Worm (Caenorhabditis elegans) whole organism, young adult: ENCODE data around the gene tsp-8.
A peak's percentile ranks its signal among the peaks of the same experiment; 100 is the strongest.

Experiments
- F23B12.7 ChIP-seq: sonication (generic microtip); optimal IDR thresholded peaks from 2 replicates; lab custom pipeline; 2017; ENCODE audit warnings: missing genetic modification characterization, mild to moderate bottlenecking, missing compliant biosample characterization, antibody characterized with exemption, moderate library complexity; ENCODE audit not compliant: insufficient read depth
- F52B5.7 ChIP-seq: sonication (generic microtip); optimal IDR thresholded peaks from 2 replicates; lab custom pipeline; 2016; ENCODE audit warnings: mild to moderate bottlenecking, missing genetic modification characterization, missing compliant biosample characterization
- F57A8.1 ChIP-seq: fragments of 200-800 bp; sonication (Bioruptor generic); optimal IDR thresholded peaks from 2 replicates; lab custom pipeline; 2018; ENCODE audit warnings: mild to moderate bottlenecking, missing genetic modification characterization, moderate library complexity, missing compliant biosample characterization
- F57C9.4 ChIP-seq: sonication (generic microtip); optimal IDR thresholded peaks from 2 replicates; lab custom pipeline; 2017; ENCODE audit warnings: mild to moderate bottlenecking, missing genetic modification characterization, missing compliant biosample characterization
- K11D2.4 ChIP-seq: fragments of 200-800 bp; sonication (Bioruptor generic); IDR thresholded peaks from 2 replicates; pipeline ENCODE4 v1.3.6; 2022; ENCODE audit warnings: missing genetic modification reagents, missing genetic modification characterization, missing compliant biosample characterization
- Y56A3A.18 ChIP-seq: fragments of 200-800 bp; sonication (Bioruptor generic); IDR thresholded peaks from 2 replicates; pipeline ENCODE4 v1.3.6; 2022; ENCODE audit warnings: missing genetic modification reagents, missing genetic modification characterization, missing compliant biosample characterization
- ZK185.1 ChIP-seq: sonication (generic microtip); optimal IDR thresholded peaks from 2 replicates; lab custom pipeline; 2016; ENCODE audit warnings: mild to moderate bottlenecking, missing genetic modification characterization, missing compliant biosample characterization; ENCODE audit not compliant: poor library complexity, severe bottlenecking
- ama-1 ChIP-seq, 3 experiments: fragments of 150-350 bp in 1 of 3; sonication (generic microtip) in 2 of 3; optimal IDR thresholded peaks; 2 replicates each; lab custom pipeline; 2014 to 2018; ENCODE audit warnings: missing biosample characterization in 2 of 3, missing genetic modification characterization in 2 of 3, missing genetic modification reagents in 2 of 3
- aptf-2 ChIP-seq: fragments of 200-800 bp; sonication (Bioruptor generic); conservative IDR thresholded peaks from 2 replicates; pipeline ENCODE4 v1.3.6; 2022; ENCODE audit warnings: missing genetic modification reagents, missing genetic modification characterization, missing compliant biosample characterization
- aptf-3 ChIP-seq: fragments of 200-800 bp; sonication (Bioruptor generic); IDR thresholded peaks from 2 replicates; pipeline ENCODE4 v1.3.6; 2022; ENCODE audit warnings: missing genetic modification characterization, missing compliant biosample characterization
- ceh-79 ChIP-seq: sonication (generic microtip); optimal IDR thresholded peaks from 2 replicates; lab custom pipeline; 2017; ENCODE audit warnings: mild to moderate bottlenecking, missing genetic modification characterization, missing compliant biosample characterization
- efl-1 ChIP-seq: fragments of 150-350 bp; optimal IDR thresholded peaks from 2 replicates; lab custom pipeline; 2014; ENCODE audit warnings: missing biosample characterization, missing genetic modification reagents, missing genetic modification characterization
- gei-17 ChIP-seq: fragments of 200-800 bp; sonication (Bioruptor generic); optimal IDR thresholded peaks from 2 replicates; lab custom pipeline; 2018; ENCODE audit warnings: mild to moderate bottlenecking, missing genetic modification characterization, missing compliant biosample characterization
- hlh-12 ChIP-seq: sonication (generic microtip); optimal IDR thresholded peaks from 2 replicates; lab custom pipeline; 2016; ENCODE audit warnings: missing genetic modification characterization, missing compliant biosample characterization
- hlh-26 ChIP-seq: fragments of 200-800 bp; sonication (Bioruptor generic); conservative IDR thresholded peaks from 2 replicates; pipeline ENCODE4 v1.3.6; 2022; ENCODE audit warnings: missing genetic modification reagents, missing genetic modification characterization, missing compliant biosample characterization
- hsf-1 ChIP-seq: fragments of 200-800 bp; sonication (Bioruptor generic); IDR thresholded peaks from 2 replicates; pipeline ENCODE4 v1.3.6; 2022; ENCODE audit warnings: missing genetic modification reagents, missing genetic modification characterization, missing compliant biosample characterization
- lag-1 ChIP-seq: fragments of 200-800 bp; sonication (Bioruptor generic); IDR thresholded peaks from 2 replicates; pipeline ENCODE4 v1.3.6; 2022; ENCODE audit warnings: missing genetic modification reagents, missing genetic modification characterization, missing compliant biosample characterization
- let-607 ChIP-seq, 2 experiments: fragments of 200-800 bp in 1 of 2; sonication (Bioruptor generic) in 1 of 2; sonication (generic microtip) in 1 of 2; optimal IDR thresholded peaks; 2 replicates each; lab custom pipeline; 2016 to 2018; ENCODE audit warnings: mild to moderate bottlenecking in 2 of 2, missing compliant biosample characterization in 2 of 2, missing genetic modification characterization in 2 of 2, moderate library complexity in 2 of 2, missing genotype in 1 of 2
- lin-26 ChIP-seq: fragments of 200-800 bp; sonication (Bioruptor generic); IDR thresholded peaks from 2 replicates; pipeline ENCODE4 v1.3.6; 2022; ENCODE audit warnings: missing genetic modification reagents, missing genetic modification characterization, missing compliant biosample characterization
- lin-40 ChIP-seq: sonication (generic microtip); optimal IDR thresholded peaks from 2 replicates; lab custom pipeline; 2016; ENCODE audit warnings: missing genetic modification characterization, mild to moderate bottlenecking, missing compliant biosample characterization, missing genotype, missing genetic modification reagents
- madf-10 ChIP-seq: sonication (generic microtip); optimal IDR thresholded peaks from 2 replicates; lab custom pipeline; 2016; ENCODE audit warnings: mild to moderate bottlenecking, missing genetic modification characterization, missing compliant biosample characterization
- mel-28 ChIP-seq: sonication (generic microtip); optimal IDR thresholded peaks from 2 replicates; lab custom pipeline; 2016; ENCODE audit warnings: borderline replicate concordance, mild to moderate bottlenecking, missing genetic modification characterization, missing compliant biosample characterization
- mes-4 ChIP-seq: sonication (generic microtip); optimal IDR thresholded peaks from 2 replicates; lab custom pipeline; 2016; ENCODE audit warnings: missing genotype, missing genetic modification characterization, missing compliant biosample characterization
- pbrm-1 ChIP-seq: fragments of 200-800 bp; sonication (Bioruptor generic); IDR thresholded peaks from 2 replicates; pipeline ENCODE4 v1.3.6; 2022; ENCODE audit warnings: missing genetic modification reagents, missing genetic modification characterization, missing compliant biosample characterization
- repo-1 ChIP-seq: sonication (generic microtip); optimal IDR thresholded peaks from 2 replicates; lab custom pipeline; 2017; ENCODE audit warnings: mild to moderate bottlenecking, missing genetic modification characterization, missing compliant biosample characterization
- rpc-1 ChIP-seq, 2 experiments: fragments of 150-350 bp in 1 of 2; sonication (generic microtip) in 1 of 2; optimal IDR thresholded peaks; 2 replicates each; lab custom pipeline; 2014 to 2018; ENCODE audit warnings: missing biosample characterization in 1 of 2, missing genetic modification characterization in 1 of 2, missing genetic modification reagents in 1 of 2, missing genotype in 1 of 2
- snpc-1.3 ChIP-seq: sonication (generic microtip); optimal IDR thresholded peaks from 2 replicates; lab custom pipeline; 2017; ENCODE audit warnings: missing genetic modification characterization, mild to moderate bottlenecking, missing compliant biosample characterization, antibody characterized with exemption, moderate library complexity, missing genotype, missing genetic modification reagents; ENCODE audit not compliant: insufficient read depth
- snpc-3.4 ChIP-seq: sonication (generic microtip); optimal IDR thresholded peaks from 2 replicates; lab custom pipeline; 2017; ENCODE audit warnings: missing genetic modification characterization, mild to moderate bottlenecking, missing compliant biosample characterization, antibody characterized with exemption, moderate library complexity, missing genotype, missing genetic modification reagents
- snpc-4 ChIP-seq, 5 experiments: fragments of 150-350 bp in 1 of 5; sonication (generic microtip) in 4 of 5; optimal IDR thresholded peaks; 2 replicates each; lab custom pipeline; 2014 to 2018; ENCODE audit warnings: missing genetic modification characterization in 5 of 5, missing biosample characterization in 3 of 5, antibody characterized with exemption in 2 of 5, mild to moderate bottlenecking in 2 of 5, missing compliant biosample characterization in 2 of 5, missing genotype in 2 of 5, moderate library complexity in 2 of 5, missing genetic modification reagents in 1 of 5
- tbp1 ChIP-seq: fragments of 200-800 bp; sonication (Bioruptor generic); optimal IDR thresholded peaks from 2 replicates; lab custom pipeline; 2018; ENCODE audit warnings: mild to moderate bottlenecking, missing genetic modification characterization, missing compliant biosample characterization
- tbx-9 ChIP-seq: sonication (generic microtip); optimal IDR thresholded peaks from 2 replicates; lab custom pipeline; 2016; ENCODE audit warnings: borderline replicate concordance, missing genetic modification characterization, inconsistent platforms, missing compliant biosample characterization
- unc-130 ChIP-seq: sonication (generic microtip); optimal IDR thresholded peaks from 2 replicates; lab custom pipeline; 2016; ENCODE audit warnings: missing genetic modification reagents, missing genetic modification characterization, missing compliant biosample characterization
- zfh-2 ChIP-seq: fragments of 200-800 bp; sonication (Bioruptor generic); conservative IDR thresholded peaks from 2 replicates; pipeline ENCODE4 v1.3.6; 2022; ENCODE audit warnings: missing genetic modification reagents, missing genetic modification characterization, missing compliant biosample characterization
- ztf-22 ChIP-seq: fragments of 200-800 bp; sonication (Bioruptor generic); optimal IDR thresholded peaks from 2 replicates; lab custom pipeline; 2018; ENCODE audit warnings: mild to moderate bottlenecking, missing genetic modification characterization, moderate library complexity, missing compliant biosample characterization
- ztf-25 ChIP-seq: fragments of 200-800 bp; sonication (Bioruptor generic); IDR thresholded peaks from 2 replicates; pipeline ENCODE4 v1.3.6; 2022; ENCODE audit warnings: missing genetic modification reagents, missing genetic modification characterization, missing compliant biosample characterization
- ztf-28 ChIP-seq: fragments of 200-800 bp; sonication (Bioruptor generic); IDR thresholded peaks from 2 replicates; pipeline ENCODE4 v1.3.6; 2022; ENCODE audit warnings: missing genetic modification reagents, missing genetic modification characterization, missing compliant biosample characterization
- ztf-6 ChIP-seq: fragments of 200-800 bp; sonication (Bioruptor generic); IDR thresholded peaks from 2 replicates; pipeline ENCODE4 v1.3.6; 2022; ENCODE audit warnings: missing genetic modification reagents, missing genetic modification characterization, missing compliant biosample characterization

The tsp-8 gene

ce11 chrX:14694633-14695177 is 34.6 kb downstream of the tsp-8 start:
- no peak for TF ChIP-seq lin-40
- TF ChIP-seq zfh-2 (GFP tag; lab: Robert Waterston, UW) = peak; percentile 42; the same call in 1 of the 2 replicates

- TF ChIP-seq repo-1 (tag; lab: Kevin White, UChicago) (no peak), ZK185.1 (tag; lab: Kevin White, UChicago) (no peak), hlh-26 (GFP tag; lab: Robert Waterston, UW) (no peak), hsf-1 (GFP tag; lab: Robert Waterston, UW) (no peak), F57A8.1 (GFP tag; lab: Kevin White, UChicago) (no peak)
These were observed 36.4 kb downstream of the tsp-8 start, which contains the start of gene sox-3 for ce11 chrX:14692905-14693304. Gene sox-3 (minus strand): TSS chrX:14693005.

ce11 chrX:14684406-14684927 is 44.8 kb downstream of the tsp-8 start, which contains the start of gene csq-1:
Gene csq-1 (plus strand): TSS chrX:14684877.
- TF ChIP-seq hlh-12 = no peak
- TF ChIP-seq tbp1 (GFP tag; lab: Kevin White, UChicago) = no peak
- TF ChIP-seq ztf-6 (GFP tag; lab: Robert Waterston, UW) = no peak
- TF ChIP-seq gei-17 = no peak
- peak; percentile 42; the same call in 1 of the 2 replicates for TF ChIP-seq zfh-2 (GFP tag; lab: Robert Waterston, UW)
- no peak for TF ChIP-seq lag-1 (GFP tag; lab: Robert Waterston, UW)

- TF ChIP-seq snpc-4 (GFP tag; optimal IDR thresholded peaks at IDR 0.05; lab: Kevin White, UChicago) (no peak), snpc-4 (tag; optimal IDR thresholded peaks at IDR 0.05; lab: Kevin White, UChicago) (peak in 3 of 4 experiments; percentile 69 to 91 (median 88)), ztf-28 (GFP tag; lab: Robert Waterston, UW) (no peak)
- TF ChIP-seq, all 124 proteins: peak for 1
These were observed 48.8 kb downstream of the tsp-8 start for ce11 chrX:14680474-14680873.

- no peak for TF ChIP-seq aptf-2 (GFP tag; lab: Robert Waterston, UW)
- TF ChIP-seq F52B5.7 (tag; lab: Kevin White, UChicago) = no peak
- TF ChIP-seq unc-130 (GFP tag; lab: Kevin White, UChicago) = no peak
- no peak for TF ChIP-seq K11D2.4 (GFP tag; lab: Robert Waterston, UW)
- TF ChIP-seq madf-10 (tag; lab: Kevin White, UChicago) = peak; percentile 12
- TF ChIP-seq lin-26 (GFP tag; lab: Robert Waterston, UW) = peak; percentile 80
- peak; percentile 34 for TF ChIP-seq mes-4 (tag; lab: Kevin White, UChicago)
- TF ChIP-seq Y56A3A.18 (GFP tag; lab: Robert Waterston, UW) = peak; percentile 64; the same call in 1 of the 2 replicates
- peak; percentile 83 for TF ChIP-seq rpc-1 (optimal IDR thresholded peaks at IDR 0.05; lab: Kevin White, UChicago)
- TF ChIP-seq rpc-1 (tag; optimal IDR thresholded peaks at IDR 0.05; lab: Kevin White, UChicago) = peak; percentile 91
- TF ChIP-seq mel-28 (tag; lab: Kevin White, UChicago) = no peak
- peak in 1 of 2 experiments; percentile 17 for TF ChIP-seq let-607 (tag; optimal IDR thresholded peaks at IDR 0.05; lab: Kevin White, UChicago)
- no peak for TF ChIP-seq aptf-3 (GFP tag; lab: Robert Waterston, UW)
- TF ChIP-seq ztf-25 (GFP tag; lab: Robert Waterston, UW) = 0 out of 2 replicates have a peak, but pooled peaks have one; percentile 68
- TF ChIP-seq ama-1 (optimal IDR thresholded peaks at IDR 0.05; lab: Kevin White, UChicago) = no peak
- TF ChIP-seq ama-1 (GFP tag; optimal IDR thresholded peaks at IDR 0.05; lab: Kevin White, UChicago) = peak in 1 of 2 experiments; percentile 40
- TF ChIP-seq ztf-22 (GFP tag; lab: Kevin White, UChicago) = no peak
- 0 out of 2 replicates have a peak, but pooled peaks have one; percentile 50 for TF ChIP-seq pbrm-1 (GFP tag; lab: Robert Waterston, UW)
- TF ChIP-seq gei-17 = no peak
- peak; percentile 46 for TF ChIP-seq snpc-3.4 (tag; lab: Kevin White, UChicago)
- TF ChIP-seq ceh-79 (tag; lab: Kevin White, UChicago) = no peak
- TF ChIP-seq snpc-1.3 (tag; lab: Kevin White, UChicago) = peak; percentile 44
- peak; percentile 10 for TF ChIP-seq efl-1 (GFP tag; lab: Kevin White, UChicago)
- peak; percentile 89 for TF ChIP-seq tbp1 (GFP tag; lab: Kevin White, UChicago)
- no peak for TF ChIP-seq tbx-9 (tag; lab: Kevin White, UChicago)
- no peak for TF ChIP-seq F57C9.4 (tag; lab: Kevin White, UChicago)
- peak; percentile 20 for TF ChIP-seq F23B12.7 (tag; lab: Kevin White, UChicago)
These were observed 50.3 kb downstream of the tsp-8 start for ce11 chrX:14678983-14679382.
